Worm (Caenorhabditis elegans): ENCODE results near the gene npr-7.

DNA sequence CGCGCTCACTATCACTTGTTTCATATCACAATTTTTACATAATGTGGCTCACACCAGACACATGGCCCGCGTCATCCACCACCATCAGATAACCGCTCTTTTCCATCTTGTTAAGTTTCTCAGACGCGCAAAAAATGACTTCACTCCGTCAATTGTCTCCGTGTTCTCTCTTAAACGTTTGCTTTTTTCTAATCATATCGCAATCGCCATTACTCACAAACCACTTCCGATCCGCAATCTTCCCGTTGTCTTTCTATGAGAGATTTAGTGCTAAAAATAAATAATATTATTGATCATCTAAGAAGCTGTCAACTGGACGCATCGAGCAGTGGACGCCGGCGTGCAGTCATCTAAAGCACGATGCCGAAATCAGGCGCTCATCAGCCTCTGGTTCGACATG lies 15.6 kb downstream of the npr-7 start, which contains the start of gene tmc-2:
- TF ChIP-seq ces-1 (GFP tag; optimal IDR thresholded peaks at IDR 0.05) (no peak), elt-1 (tag; optimal IDR thresholded peaks at IDR 0.05; ENCODE audit: borderline replicate concordance, insufficient read depth) (no peak), elt-3 (tag; optimal IDR thresholded peaks at IDR 0.05) (no peak), snpc-4 (tag; optimal IDR thresholded peaks at IDR 0.05) (no peak), ceh-83 (GFP tag; optimal IDR thresholded peaks at IDR 0.05) (no peak), ztf-11 (tag; optimal IDR thresholded peaks at IDR 0.05) (no peak), mab-5 (tag; optimal IDR thresholded peaks at IDR 0.05) (no peak), flh-1 (GFP tag; optimal IDR thresholded peaks at IDR 0.05) (no peak), lin-32 (GFP tag; optimal IDR thresholded peaks at IDR 0.05) (no peak), nhr-76 (tag; optimal IDR thresholded peaks at IDR 0.05) (no peak)

Measured in whole organism, mixed stage, embryonic.